Fruit fly (Drosophila melanogaster) whole organism, embryonic: Measurements from ENCODE around the gene CG12398.

ENCODE experiments used
- Adf1 ChIP-seq: fragments of 200-800 bp; sonication (Bioruptor generic); IDR thresholded peaks from 2 replicates; pipeline ENCODE4 v1.3.6; 2022; ENCODE audit warnings: missing biosample characterization, missing genetic modification characterization
- BEAF-32 ChIP-seq: fragments of 200-800 bp; sonication (Bioruptor generic); optimal IDR thresholded peaks from 3 replicates; lab custom pipeline; 2017; ENCODE audit warnings: missing biosample characterization, missing genetic modification characterization, mild to moderate bottlenecking, moderate library complexity, missing genetic modification reagents
- Bgb ChIP-seq: fragments of 200-800 bp; sonication (Bioruptor generic); IDR thresholded peaks from 2 replicates; pipeline ENCODE4 v1.3.6; 2022; ENCODE audit warnings: missing biosample characterization, missing genetic modification characterization; ENCODE audit not compliant: partially characterized antibody
- Blimp-1 ChIP-seq: fragments of 200-800 bp; sonication (Bioruptor generic); optimal IDR thresholded peaks from 3 replicates; lab custom pipeline; 2018; ENCODE audit warnings: missing biosample characterization, missing genetic modification characterization, mild to moderate bottlenecking, moderate library complexity, missing genetic modification reagents
- CG10274 ChIP-seq: fragments of 200-800 bp; sonication (Bioruptor generic); optimal IDR thresholded peaks from 3 replicates; lab custom pipeline; 2017; ENCODE audit warnings: missing biosample characterization, mild to moderate bottlenecking, missing genetic modification characterization
- CG10431 ChIP-seq: fragments of 200-800 bp; sonication (Bioruptor generic); optimal IDR thresholded peaks from 3 replicates; lab custom pipeline; 2018; ENCODE audit warnings: missing biosample characterization, mild to moderate bottlenecking, missing genetic modification characterization
- CG10462 ChIP-seq: fragments of 200-800 bp; sonication (Bioruptor generic); optimal IDR thresholded peaks from 2 replicates; lab custom pipeline; 2016; ENCODE audit warnings: missing biosample characterization, missing genetic modification characterization
- CG10543 ChIP-seq: fragments of 200-800 bp; sonication (Bioruptor generic); optimal IDR thresholded peaks from 3 replicates; lab custom pipeline; 2017; ENCODE audit warnings: missing biosample characterization, mild to moderate bottlenecking, missing genetic modification characterization, moderate library complexity
- CG10959 ChIP-seq: fragments of 200-800 bp; sonication (Bioruptor generic); IDR thresholded peaks from 2 replicates; pipeline ENCODE4 v1.3.6; 2022; ENCODE audit warnings: missing biosample characterization, missing genetic modification characterization
- CG12071 ChIP-seq: fragments of 200-800 bp; sonication (Bioruptor generic); optimal IDR thresholded peaks from 3 replicates; lab custom pipeline; 2018; ENCODE audit warnings: missing biosample characterization, mild to moderate bottlenecking, missing genetic modification characterization
- CG12219 ChIP-seq: fragments of 200-800 bp; sonication (Bioruptor generic); optimal IDR thresholded peaks from 3 replicates; lab custom pipeline; 2018; ENCODE audit warnings: missing biosample characterization, mild to moderate bottlenecking, missing genetic modification characterization
- CG2199 ChIP-seq: fragments of 200-800 bp; sonication (Bioruptor generic); IDR thresholded peaks from 3 replicates; pipeline ENCODE4 v1.3.6; 2022; ENCODE audit warnings: missing biosample characterization, missing genetic modification characterization
- CG30431 ChIP-seq: fragments of 200-800 bp; sonication (Bioruptor generic); optimal IDR thresholded peaks from 2 replicates; lab custom pipeline; 2017; ENCODE audit warnings: missing biosample characterization, missing genetic modification characterization
- CG4707 ChIP-seq: fragments of 200-800 bp; sonication (Bioruptor generic); optimal IDR thresholded peaks from 2 replicates; lab custom pipeline; 2018; ENCODE audit warnings: missing biosample characterization, mild to moderate bottlenecking, missing genetic modification characterization, moderate library complexity
- CG6654 ChIP-seq: fragments of 200-800 bp; sonication (Bioruptor generic); optimal IDR thresholded peaks from 2 replicates; lab custom pipeline; 2017; ENCODE audit warnings: missing biosample characterization, mild to moderate bottlenecking, missing genetic modification characterization
- CoRest ChIP-seq: fragments of 200-800 bp; sonication (Bioruptor generic); optimal IDR thresholded peaks from 3 replicates; lab custom pipeline; 2018; ENCODE audit warnings: missing biosample characterization, mild to moderate bottlenecking, missing genetic modification characterization, moderate library complexity
- Drgx ChIP-seq: fragments of 200-800 bp; sonication (Bioruptor generic); IDR thresholded peaks from 2 replicates; pipeline ENCODE4 v1.3.6; 2022; ENCODE audit warnings: missing biosample characterization, missing genetic modification characterization
- Ets65A ChIP-seq: fragments of 200-800 bp; sonication (Bioruptor generic); peaks from one replicate; lab custom pipeline; 2016; ENCODE audit warnings: missing biosample characterization, missing genetic modification characterization
- Kr ChIP-seq: fragments of 200-800 bp; sonication (Bioruptor generic); optimal IDR thresholded peaks from 2 replicates; lab custom pipeline; 2017; ENCODE audit warnings: missing biosample characterization, mild to moderate bottlenecking, missing genetic modification characterization
- MTF-1 ChIP-seq: fragments of 200-800 bp; sonication (Bioruptor generic); optimal IDR thresholded peaks from 2 replicates; lab custom pipeline; 2018; ENCODE audit warnings: missing biosample characterization, mild to moderate bottlenecking, missing genetic modification characterization, borderline replicate concordance
- Sox102F ChIP-seq: fragments of 200-800 bp; sonication (Bioruptor generic); optimal IDR thresholded peaks from 2 replicates; lab custom pipeline; 2018; ENCODE audit warnings: missing biosample characterization, mild to moderate bottlenecking, missing genetic modification characterization, moderate library complexity
- ac ChIP-seq: fragments of 200-800 bp; sonication (Bioruptor generic); optimal IDR thresholded peaks from 3 replicates; lab custom pipeline; 2017; ENCODE audit warnings: missing biosample characterization, mild to moderate bottlenecking, missing genetic modification characterization
- btn ChIP-seq: fragments of 200-800 bp; sonication (Bioruptor generic); optimal IDR thresholded peaks from 2 replicates; lab custom pipeline; 2016; ENCODE audit warnings: missing biosample characterization, missing genetic modification characterization
- da ChIP-seq: fragments of 200-800 bp; sonication (Bioruptor generic); optimal IDR thresholded peaks from 2 replicates; lab custom pipeline; 2016; ENCODE audit warnings: missing biosample characterization, missing genetic modification characterization
- dmrt99B ChIP-seq: fragments of 200-800 bp; sonication (Bioruptor generic); optimal IDR thresholded peaks from 2 replicates; lab custom pipeline; 2018; ENCODE audit warnings: missing biosample characterization, mild to moderate bottlenecking, missing genetic modification characterization, moderate library complexity
- gcm2 ChIP-seq: fragments of 200-800 bp; sonication (Bioruptor generic); optimal IDR thresholded peaks from 2 replicates; lab custom pipeline; 2016; ENCODE audit warnings: missing biosample characterization, missing genetic modification characterization
- gem ChIP-seq: fragments of 200-800 bp; sonication (Bioruptor generic); optimal IDR thresholded peaks from 2 replicates; lab custom pipeline; 2019; ENCODE audit warnings: missing biosample characterization, mild to moderate bottlenecking, missing genetic modification characterization, moderate library complexity
- h ChIP-seq: fragments of >200 bp; optimal IDR thresholded peaks from 2 replicates; lab custom pipeline; 2017
- jumu ChIP-seq: fragments of 200-800 bp; sonication (Bioruptor generic); optimal IDR thresholded peaks from 3 replicates; lab custom pipeline; 2016; ENCODE audit warnings: missing biosample characterization, missing genetic modification characterization
- kni ChIP-seq: fragments of 200-800 bp; sonication (Bioruptor generic); optimal IDR thresholded peaks from 3 replicates; lab custom pipeline; 2017; ENCODE audit warnings: mild to moderate bottlenecking, missing biosample characterization, missing genetic modification reagents, missing genetic modification characterization
- lola ChIP-seq, 3 experiments: fragments of >200 bp in 2 of 3; fragments of 200-800 bp in 1 of 3; sonication (Bioruptor generic) in 1 of 3; optimal IDR thresholded peaks; 2 replicates each; lab custom pipeline; 2017 to 2019; ENCODE audit warnings: missing biosample characterization in 3 of 3, missing genetic modification characterization in 3 of 3, mild to moderate bottlenecking in 1 of 3, moderate library complexity in 1 of 3
- schlank ChIP-seq: fragments of 200-800 bp; sonication (Bioruptor generic); optimal IDR thresholded peaks from 2 replicates; lab custom pipeline; 2018; ENCODE audit warnings: missing biosample characterization, mild to moderate bottlenecking, missing genetic modification characterization
- sens ChIP-seq: fragments of 200-800 bp; sonication (Bioruptor generic); peaks from one replicate; lab custom pipeline; 2016; ENCODE audit warnings: missing biosample characterization, missing genetic modification characterization
- sens-2 ChIP-seq: fragments of 200-800 bp; sonication (Bioruptor generic); IDR thresholded peaks from 2 replicates; pipeline ENCODE4 v1.3.6; 2022; ENCODE audit warnings: missing biosample characterization, missing genetic modification characterization
- slou ChIP-seq: fragments of 200-800 bp; sonication (Bioruptor generic); optimal IDR thresholded peaks from 3 replicates; lab custom pipeline; 2016; ENCODE audit warnings: missing biosample characterization, missing genetic modification characterization
- so ChIP-seq: fragments of 200-800 bp; sonication (Bioruptor generic); IDR thresholded peaks from 3 replicates; pipeline ENCODE4 v1.3.6; 2022; ENCODE audit warnings: missing biosample characterization, missing genetic modification characterization
- vnd ChIP-seq: fragments of 200-800 bp; sonication (Bioruptor generic); IDR thresholded peaks from 3 replicates; pipeline ENCODE4 v1.3.6; 2022; ENCODE audit warnings: missing biosample characterization, missing genetic modification characterization; ENCODE audit not compliant: partially characterized antibody
- zfh1 ChIP-seq: fragments of 200-800 bp; sonication (Bioruptor generic); IDR thresholded peaks from 3 replicates; pipeline ENCODE4 v1.3.6; 2022; ENCODE audit warnings: missing biosample characterization, missing genetic modification characterization

Gene CG12398

DNA sequence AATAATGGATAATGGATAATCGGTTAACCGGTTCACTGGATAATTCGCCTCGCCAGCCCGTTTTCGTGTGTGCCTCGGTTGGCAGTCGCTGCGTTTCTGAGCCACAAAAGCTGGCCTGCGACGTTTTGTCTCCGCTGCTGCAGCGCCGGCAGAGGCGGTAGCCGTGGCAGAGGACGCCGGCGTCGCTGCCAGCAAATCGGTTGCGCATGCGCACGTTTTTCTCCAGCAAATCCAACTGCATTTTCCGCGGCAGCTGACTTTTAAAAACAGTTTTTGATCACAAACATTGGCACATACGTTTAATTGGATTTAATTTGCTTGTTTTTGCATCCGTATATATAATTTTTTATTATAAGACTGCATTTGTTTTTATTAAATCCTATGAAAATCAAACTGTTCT lies 16.8 kb downstream of the CG12398 start, which contains the start of gene CG9514:
Gene CG9514 (minus strand): TSS at position 101 of the 400 bp plus-strand sequence.
- TF ChIP-seq lola (GFP tag; optimal IDR thresholded peaks at IDR 0.05; lab: Kevin White, UChicago) (no peak), so (GFP tag; lab: Robert Waterston, UW) (no peak), Adf1 (GFP tag; lab: Robert Waterston, UW) (peak; percentile 53)

DNA sequence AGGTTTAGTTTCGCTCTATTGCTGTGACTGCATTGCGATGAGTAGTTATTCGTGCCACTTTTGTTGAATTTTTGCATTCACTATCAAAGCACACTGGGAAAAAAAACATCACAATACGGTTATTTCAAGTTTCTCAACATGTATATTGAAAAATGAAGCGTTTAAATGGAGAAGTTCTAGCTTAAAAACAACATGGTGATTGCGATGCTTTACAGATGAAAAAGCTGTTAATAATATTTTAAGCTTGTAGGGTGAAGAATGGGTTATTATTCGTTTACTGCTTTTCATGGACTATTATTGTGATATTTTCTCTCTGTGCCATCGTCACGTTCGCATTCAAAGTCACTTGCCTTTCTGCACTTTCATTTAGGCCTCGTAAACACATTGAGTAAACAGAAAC lies 17.3 kb downstream of the CG12398 start:
- no peak for TF ChIP-seq CG6654 (GFP tag; lab: Kevin White, UChicago)
- no peak for TF ChIP-seq CG2199 (GFP tag; lab: Robert Waterston, UW)
- TF ChIP-seq zfh1 (GFP tag; lab: Robert Waterston, UW) = no peak
- TF ChIP-seq CG12219 (GFP tag; lab: Kevin White, UChicago) = no peak
- no peak for TF ChIP-seq CG10959 (GFP tag; lab: Robert Waterston, UW)
- no peak for TF ChIP-seq BEAF-32 (GFP tag; lab: Kevin White, UChicago)
- peak; percentile 16 for TF ChIP-seq gem (tag; lab: Kevin White, UChicago)
- no peak for TF ChIP-seq CG30431
- no peak for TF ChIP-seq da
- TF ChIP-seq jumu (GFP tag; lab: Kevin White, UChicago) = no peak
- no peak for TF ChIP-seq Ets65A (GFP tag; lab: Kevin White, UChicago)
- peak; percentile 25 for TF ChIP-seq Sox102F (GFP tag; lab: Kevin White, UChicago)
- TF ChIP-seq CG12071 = no peak
- no peak for TF ChIP-seq CG10274
- no peak for TF ChIP-seq MTF-1 (GFP tag; lab: Kevin White, UChicago)
- TF ChIP-seq gcm2 = no peak
- no peak for TF ChIP-seq ac (GFP tag; lab: Kevin White, UChicago)
- TF ChIP-seq CG4707 (GFP tag; lab: Kevin White, UChicago) = no peak
- no peak for TF ChIP-seq CG10462 (GFP tag; lab: Kevin White, UChicago)
- TF ChIP-seq sens (GFP tag; lab: Kevin White, UChicago) = peak; percentile 72
- no peak for TF ChIP-seq slou (GFP tag; lab: Kevin White, UChicago)
- TF ChIP-seq schlank (tag; lab: Kevin White, UChicago) = no peak
- TF ChIP-seq kni (GFP tag; lab: Kevin White, UChicago) = no peak
- TF ChIP-seq sens-2 (GFP tag; lab: Robert Waterston, UW) = no peak
- TF ChIP-seq dmrt99B (tag; lab: Kevin White, UChicago) = peak; percentile 3
- no peak for TF ChIP-seq Kr (GFP tag; lab: Kevin White, UChicago)
- TF ChIP-seq h (lab: Kevin White, UChicago) = no peak

DNA sequence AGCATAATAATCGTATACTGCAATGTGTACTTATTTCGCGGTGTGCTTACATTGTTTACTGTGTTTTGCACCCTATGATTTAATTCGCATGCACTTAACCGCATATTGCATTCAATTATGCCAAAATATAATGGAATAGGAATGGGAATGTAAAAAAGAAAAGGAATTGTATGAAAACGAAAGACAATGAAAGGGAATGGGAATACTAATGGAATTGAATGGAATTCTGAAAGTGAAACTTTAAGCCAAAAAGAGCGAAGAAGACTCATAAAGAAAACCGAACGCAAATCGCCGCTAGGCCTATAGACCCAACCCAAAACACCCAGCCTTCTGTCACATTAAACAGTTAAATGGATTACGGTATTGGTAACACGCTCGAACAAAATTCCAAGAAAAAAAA lies 19.7 kb downstream of the CG12398 start:
- TF ChIP-seq Blimp-1 (GFP tag; lab: Kevin White, UChicago) (peak; percentile 92), vnd (no peak)
- TF ChIP-seq, all 482 proteins: peak for 1

DNA sequence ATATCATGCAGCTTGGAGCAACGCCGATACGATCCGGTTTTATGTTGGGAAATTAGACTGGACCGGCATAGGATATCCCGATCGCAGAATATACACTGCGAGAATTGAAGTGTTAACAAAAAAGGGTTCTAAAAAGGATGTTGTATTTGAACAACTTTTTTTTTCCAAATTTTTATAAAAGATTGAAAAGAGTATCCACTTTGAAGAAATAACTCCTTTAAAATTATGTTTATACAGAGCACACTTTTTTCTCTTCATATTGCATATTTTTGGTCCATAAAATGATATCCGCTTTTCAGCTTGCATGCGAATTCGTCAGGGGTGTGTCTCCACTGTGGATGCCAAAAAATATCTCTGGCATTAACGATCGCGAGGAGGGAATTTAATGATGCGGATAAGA lies 21.3 kb downstream of the CG12398 start:
- no peak for TF ChIP-seq Bgb
- no peak for TF ChIP-seq btn
- TF ChIP-seq CoRest (tag; lab: Kevin White, UChicago) = no peak
- no peak for TF ChIP-seq lola (GFP tag; optimal IDR thresholded peaks at IDR 0.05; lab: Kevin White, UChicago)
- peak; percentile 52 for TF ChIP-seq Drgx (GFP tag; lab: Robert Waterston, UW)
- no peak for TF ChIP-seq CG10431 (GFP tag; lab: Kevin White, UChicago)
- no peak for TF ChIP-seq CG10543 (GFP tag; lab: Kevin White, UChicago)
